Worm (Caenorhabditis elegans): ENCODE data around the gene ZC302.3.

The ZC302.3 gene

ce11 chrV:10695181-10695580 lies 46.1 kb downstream of the ZC302.3 start, which contains the start of gene C05A2.4:
C05A2.4 (plus strand) TSS chrV:10695481.
- no peak for TF ChIP-seq unc-62 (GFP tag; optimal IDR thresholded peaks at IDR 0.05)

ce11 chrV:10693749-10694148 lies 47.5 kb downstream of the ZC302.3 start:
- TF ChIP-seq unc-62 (GFP tag; optimal IDR thresholded peaks at IDR 0.05): no peak

- no peak for TF ChIP-seq unc-62 (GFP tag; optimal IDR thresholded peaks at IDR 0.05)
These were observed 49.9 kb downstream of the ZC302.3 start for ce11 chrV:10691313-10691712.
